Worm (Caenorhabditis elegans) whole organism, midembryonic: ENCODE measurements around the gene sre-52.

Source experiments
- T22C8.4 ChIP-seq: fragments of 200-800 bp; sonication (Bioruptor generic); IDR thresholded peaks from 2 replicates; pipeline ENCODE4 v1.3.6; 2022; ENCODE audit warnings: missing genetic modification characterization, missing compliant biosample characterization
- klf-2 ChIP-seq: fragments of 200-800 bp; sonication (Bioruptor generic); conservative IDR thresholded peaks from 2 replicates; pipeline ENCODE4 v1.3.6; 2022; ENCODE audit warnings: missing genetic modification reagents, missing genetic modification characterization, missing compliant biosample characterization
- tab-1 ChIP-seq: fragments of 200-800 bp; sonication (Bioruptor generic); IDR thresholded peaks from 2 replicates; pipeline ENCODE4 v1.3.6; 2022; ENCODE audit warnings: missing genetic modification characterization, missing compliant biosample characterization

ce11 chrII:12350737-12351275 lies 15.3 kb downstream of the sre-52 start:
- TF ChIP-seq tab-1 (GFP tag; lab: Robert Waterston, UW) (peak; percentile 60; the same call in 1 of the 2 replicates), klf-2 (GFP tag; lab: Robert Waterston, UW) (no peak), T22C8.4 (GFP tag; lab: Robert Waterston, UW) (no peak)
